Fruit fly (Drosophila melanogaster): ENCODE results near the gene CG7135.

dm6 chrX:18136910-18137849 is 33.7 kb downstream of the CG7135 start, which contains the start of gene ari-1:
- TF ChIP-seq CG8632 (GFP tag; optimal IDR thresholded peaks at IDR 0.05) (no peak), CG6276 (GFP tag; optimal IDR thresholded peaks at IDR 0.05) (peak; percentile 22), pdm3 (GFP tag; optimal IDR thresholded peaks at IDR 0.05) (no peak), Lpt (GFP tag; optimal IDR thresholded peaks at IDR 0.05) (no peak), fkh (GFP tag; optimal IDR thresholded peaks at IDR 0.05) (peak; percentile 47), dsx (GFP tag; optimal IDR thresholded peaks at IDR 0.05; ENCODE audit: poor library complexity, severe bottlenecking) (no peak), Hr38 (GFP tag; optimal IDR thresholded peaks at IDR 0.05) (no peak)

Data from whole organism, prepupa.